Worm (Caenorhabditis elegans) whole organism, mixed stage, embryonic: Measurements from ENCODE around the gene sap-49.

Source experiments
- lsy-2 ChIP-seq: fragments of 150-350 bp; optimal IDR thresholded peaks from 2 replicates; lab custom pipeline; 2014; ENCODE audit warnings: missing biosample characterization, missing genetic modification characterization
- nhr-237 ChIP-seq: fragments of 150-350 bp; optimal IDR thresholded peaks from 2 replicates; lab custom pipeline; 2014; ENCODE audit warnings: missing biosample characterization, missing genetic modification characterization
- nhr-76 ChIP-seq: sonication (generic microtip); optimal IDR thresholded peaks from 2 replicates; lab custom pipeline; 2017; ENCODE audit warnings: missing biosample characterization, missing genetic modification characterization
- pha-4 ChIP-seq: fragments of 150-350 bp; optimal IDR thresholded peaks from 2 replicates; lab custom pipeline; 2018; ENCODE audit warnings: missing biosample characterization, missing genetic modification reagents, missing genetic modification characterization

ce11 chrII:8042289-8042688 lies 6.7 kb upstream of the sap-49 start, which contains the start of gene T05H10.1:
- TF ChIP-seq pha-4 (tag; lab: Kevin White, UChicago) (no peak), nhr-237 (tag; lab: Kevin White, UChicago) (no peak), nhr-76 (tag; lab: Kevin White, UChicago) (no peak), lsy-2 (tag; lab: Kevin White, UChicago) (no peak)
